Fruit fly (Drosophila melanogaster) whole organism, embryonic: ENCODE results near the gene gro.

Source experiments
- ATbp ChIP-seq: fragments of 200-800 bp; sonication (Bioruptor generic); optimal IDR thresholded peaks from 2 replicates; lab custom pipeline; 2017; ENCODE audit warnings: missing biosample characterization, mild to moderate bottlenecking, missing genetic modification characterization, missing genetic modification reagents
- Awh ChIP-seq: fragments of 200-800 bp; sonication (Bioruptor generic); IDR thresholded peaks from 2 replicates; pipeline ENCODE4, ENCODE4 v1.3.6; 2022; ENCODE audit warnings: missing biosample characterization, missing genetic modification characterization
- B-H2 ChIP-seq: fragments of 200-800 bp; sonication (Bioruptor generic); optimal IDR thresholded peaks from 2 replicates; lab custom pipeline; 2018; ENCODE audit warnings: missing biosample characterization, mild to moderate bottlenecking, missing genetic modification characterization
- BEAF-32 ChIP-seq: fragments of 200-800 bp; sonication (Bioruptor generic); optimal IDR thresholded peaks from 3 replicates; lab custom pipeline; 2017; ENCODE audit warnings: missing biosample characterization, missing genetic modification characterization, mild to moderate bottlenecking, moderate library complexity, missing genetic modification reagents
- CG11247 ChIP-seq: fragments of 200-800 bp; sonication (Bioruptor generic); IDR thresholded peaks from 2 replicates; pipeline ENCODE4 v1.3.6; 2022; ENCODE audit warnings: missing biosample characterization, missing genetic modification characterization
- CG11560 ChIP-seq: fragments of 200-800 bp; sonication (Bioruptor generic); IDR thresholded peaks from 3 replicates; pipeline ENCODE4 v1.3.6; 2022; ENCODE audit warnings: missing biosample characterization, missing genetic modification characterization
- CG14050 ChIP-seq: fragments of 200-800 bp; sonication (Bioruptor generic); IDR thresholded peaks from 3 replicates; pipeline ENCODE4 v1.3.6; 2022; ENCODE audit warnings: missing biosample characterization, missing genetic modification characterization
- CG17385 ChIP-seq: fragments of 200-800 bp; sonication (Bioruptor generic); optimal IDR thresholded peaks from 3 replicates; lab custom pipeline; 2018; ENCODE audit warnings: missing biosample characterization, mild to moderate bottlenecking, missing genetic modification characterization
- CG31224 ChIP-seq: fragments of 200-800 bp; sonication (Bioruptor generic); IDR thresholded peaks from 2 replicates; pipeline ENCODE4 v1.3.6; 2022; ENCODE audit warnings: missing biosample characterization, missing genetic modification characterization
- CG3726 ChIP-seq: fragments of 200-800 bp; sonication (Bioruptor generic); IDR thresholded peaks from 3 replicates; pipeline ENCODE4, ENCODE4 v1.3.6; 2022; ENCODE audit warnings: missing biosample characterization, missing genetic modification characterization
- CG4328 ChIP-seq: fragments of 200-800 bp; sonication (Bioruptor generic); optimal IDR thresholded peaks from 3 replicates; lab custom pipeline; 2017; ENCODE audit warnings: missing biosample characterization, missing genetic modification reagents, missing genetic modification characterization
- CG6765 ChIP-seq: fragments of 200-800 bp; sonication (Bioruptor generic); optimal IDR thresholded peaks from 3 replicates; lab custom pipeline; 2017; ENCODE audit warnings: missing biosample characterization, mild to moderate bottlenecking, missing genetic modification characterization
- CG7745 ChIP-seq: fragments of 200-800 bp; sonication (Bioruptor generic); optimal IDR thresholded peaks from 2 replicates; lab custom pipeline; 2018; ENCODE audit warnings: missing biosample characterization, mild to moderate bottlenecking, missing genetic modification characterization, moderate library complexity
- CG7786 ChIP-seq: fragments of 200-800 bp; sonication (Bioruptor generic); optimal IDR thresholded peaks from 2 replicates; lab custom pipeline; 2016; ENCODE audit warnings: missing biosample characterization, missing genetic modification characterization
- CG8089 ChIP-seq: fragments of 200-800 bp; sonication (Bioruptor generic); optimal IDR thresholded peaks from 3 replicates; lab custom pipeline; 2016; ENCODE audit warnings: missing biosample characterization, missing genetic modification characterization
- CG9609 ChIP-seq: fragments of 200-800 bp; sonication (Bioruptor generic); optimal IDR thresholded peaks from 3 replicates; lab custom pipeline; 2016; ENCODE audit warnings: missing biosample characterization, missing genetic modification characterization
- Dbx ChIP-seq: fragments of 200-800 bp; sonication (Bioruptor generic); IDR thresholded peaks from 3 replicates; pipeline ENCODE4 v1.3.6; 2022; ENCODE audit warnings: missing biosample characterization, missing genetic modification characterization
- Dip2 ChIP-seq: fragments of 200-800 bp; sonication (Bioruptor generic); IDR thresholded peaks from 2 replicates; pipeline ENCODE4 v1.3.6; 2022; ENCODE audit warnings: missing biosample characterization, missing genetic modification characterization
- Drgx ChIP-seq: fragments of 200-800 bp; sonication (Bioruptor generic); IDR thresholded peaks from 2 replicates; pipeline ENCODE4 v1.3.6; 2022; ENCODE audit warnings: missing biosample characterization, missing genetic modification characterization
- E2f2 ChIP-seq: fragments of 200-800 bp; sonication (Bioruptor generic); IDR thresholded peaks from 2 replicates; pipeline ENCODE4 v1.3.6; 2022; ENCODE audit warnings: missing biosample characterization, missing genetic modification characterization
- Ets97D ChIP-seq: fragments of 200-800 bp; sonication (Bioruptor generic); optimal IDR thresholded peaks from 3 replicates; lab custom pipeline; 2016; ENCODE audit warnings: missing biosample characterization, missing genetic modification characterization
- Hmr ChIP-seq: fragments of 200-800 bp; sonication (Bioruptor generic); optimal IDR thresholded peaks from 3 replicates; lab custom pipeline; 2017; ENCODE audit warnings: mild to moderate bottlenecking, missing biosample characterization, missing genetic modification reagents, missing genetic modification characterization
- Lpt ChIP-seq: fragments of >200 bp; optimal IDR thresholded peaks from 2 replicates; lab custom pipeline; 2018; ENCODE audit warnings: missing biosample characterization, missing genetic modification characterization
- Mes4 ChIP-seq: fragments of 200-800 bp; sonication (Bioruptor generic); optimal IDR thresholded peaks from 2 replicates; lab custom pipeline; 2016; ENCODE audit warnings: missing biosample characterization, missing genetic modification characterization
- Mrtf ChIP-seq: fragments of 200-800 bp; sonication (Bioruptor generic); IDR thresholded peaks from 3 replicates; pipeline ENCODE4 v1.3.6; 2022; ENCODE audit warnings: missing biosample characterization, missing genetic modification characterization
- NC2β ChIP-seq: fragments of 200-800 bp; sonication (Bioruptor generic); optimal IDR thresholded peaks from 2 replicates; lab custom pipeline; 2016; ENCODE audit warnings: missing biosample characterization, missing genetic modification characterization
- NK7.1 ChIP-seq: fragments of 200-800 bp; sonication (Bioruptor generic); optimal IDR thresholded peaks from 3 replicates; lab custom pipeline; 2016; ENCODE audit warnings: missing biosample characterization, missing genetic modification characterization
- Poxn ChIP-seq: fragments of 200-800 bp; sonication (Bioruptor generic); IDR thresholded peaks from 2 replicates; pipeline ENCODE4 v1.3.6; 2022; ENCODE audit warnings: missing biosample characterization, missing genetic modification characterization
- Six4 ChIP-seq: fragments of 200-800 bp; sonication (Bioruptor generic); optimal IDR thresholded peaks from 2 replicates; lab custom pipeline; 2016; ENCODE audit warnings: missing biosample characterization, missing genetic modification characterization
- TFAM ChIP-seq: fragments of 200-800 bp; sonication (Bioruptor generic); optimal IDR thresholded peaks from 2 replicates; lab custom pipeline; 2017; ENCODE audit warnings: missing biosample characterization, missing genetic modification characterization, inconsistent platforms
- Trl ChIP-seq, 3 experiments: fragments of >200 bp in 2 of 3; fragments of 200-800 bp in 1 of 3; sonication (Bioruptor generic) in 1 of 3; optimal IDR thresholded peaks; 2 replicates in 1 of 3; 3 replicates in 2 of 3; lab custom pipeline; 2016 to 2017; ENCODE audit warnings: missing biosample characterization in 1 of 3, missing genetic modification characterization in 1 of 3
- abd-A ChIP-seq: fragments of 200-800 bp; sonication (Bioruptor generic); optimal IDR thresholded peaks from 3 replicates; lab custom pipeline; 2019; ENCODE audit warnings: missing biosample characterization, mild to moderate bottlenecking, missing genetic modification characterization, moderate library complexity
- al ChIP-seq: fragments of 200-800 bp; sonication (Bioruptor generic); IDR thresholded peaks from 2 replicates; pipeline ENCODE4 v1.3.6; 2022; ENCODE audit warnings: missing biosample characterization, missing genetic modification characterization
- btn ChIP-seq: fragments of 200-800 bp; sonication (Bioruptor generic); optimal IDR thresholded peaks from 2 replicates; lab custom pipeline; 2016; ENCODE audit warnings: missing biosample characterization, missing genetic modification characterization
- crol ChIP-seq: fragments of 200-800 bp; sonication (Bioruptor generic); IDR thresholded peaks from 2 replicates; pipeline ENCODE4 v1.3.6; 2022; ENCODE audit warnings: missing biosample characterization, missing genetic modification characterization
- danr ChIP-seq: fragments of 200-800 bp; sonication (Bioruptor generic); IDR thresholded peaks from 2 replicates; pipeline ENCODE4 v1.3.6; 2022; ENCODE audit warnings: missing biosample characterization, missing genetic modification characterization
- dm ChIP-seq: fragments of 200-800 bp; sonication (Bioruptor generic); optimal IDR thresholded peaks from 3 replicates; lab custom pipeline; 2016; ENCODE audit warnings: missing biosample characterization, missing genetic modification characterization
- ham ChIP-seq: fragments of 200-800 bp; sonication (Bioruptor generic); IDR thresholded peaks from 2 replicates; pipeline ENCODE4 v1.3.6; 2022; ENCODE audit warnings: missing biosample characterization, missing genetic modification characterization
- ind ChIP-seq: fragments of 200-800 bp; sonication (Bioruptor generic); optimal IDR thresholded peaks from 3 replicates; lab custom pipeline; 2016; ENCODE audit warnings: missing biosample characterization, missing genetic modification characterization
- inv ChIP-seq: fragments of 200-800 bp; sonication (Bioruptor generic); IDR thresholded peaks from 2 replicates; pipeline ENCODE4 v1.3.6; 2022; ENCODE audit warnings: missing biosample characterization, missing genetic modification characterization; ENCODE audit not compliant: partially characterized antibody
- kah ChIP-seq: fragments of 200-800 bp; sonication (Bioruptor generic); optimal IDR thresholded peaks from 2 replicates; lab custom pipeline; 2018; ENCODE audit warnings: missing biosample characterization, mild to moderate bottlenecking, missing genetic modification characterization
- p53 ChIP-seq: fragments of 200-800 bp; sonication (Bioruptor generic); optimal IDR thresholded peaks from 2 replicates; lab custom pipeline; 2016; ENCODE audit warnings: missing biosample characterization, missing genetic modification characterization
- ranshi ChIP-seq: fragments of 200-800 bp; sonication (Bioruptor generic); IDR thresholded peaks from 2 replicates; pipeline ENCODE4 v1.3.6; 2022; ENCODE audit warnings: missing biosample characterization, missing genetic modification characterization
- schlank ChIP-seq: fragments of 200-800 bp; sonication (Bioruptor generic); optimal IDR thresholded peaks from 2 replicates; lab custom pipeline; 2018; ENCODE audit warnings: missing biosample characterization, mild to moderate bottlenecking, missing genetic modification characterization
- seq ChIP-seq: fragments of 200-800 bp; sonication (Bioruptor generic); IDR thresholded peaks from 2 replicates; pipeline ENCODE4 v1.3.6; 2022; ENCODE audit warnings: missing biosample characterization, missing genetic modification characterization
- shn ChIP-seq: fragments of 200-800 bp; sonication (Bioruptor generic); optimal IDR thresholded peaks from 3 replicates; lab custom pipeline; 2016; ENCODE audit warnings: missing biosample characterization, missing genetic modification characterization
- slbo ChIP-seq: fragments of 200-800 bp; sonication (Bioruptor generic); IDR thresholded peaks from 2 replicates; pipeline ENCODE4 v1.3.6; 2022; ENCODE audit warnings: missing biosample characterization, missing genetic modification characterization
- stc ChIP-seq: fragments of 200-800 bp; sonication (Bioruptor generic); IDR thresholded peaks from 2 replicates; pipeline ENCODE4 v1.3.6; 2022; ENCODE audit warnings: missing biosample characterization, missing genetic modification characterization
- tgo ChIP-seq: fragments of 200-800 bp; sonication (Bioruptor generic); IDR thresholded peaks from 3 replicates; pipeline ENCODE4 v1.3.6; 2022; ENCODE audit warnings: missing biosample characterization, missing genetic modification characterization
- twi ChIP-seq: fragments of 200-800 bp; optimal IDR thresholded peaks from 2 replicates; lab custom pipeline; 2019; ENCODE audit warnings: missing biosample characterization, mild to moderate bottlenecking, missing genetic modification characterization, moderate library complexity
- unc-4 ChIP-seq: fragments of 200-800 bp; sonication (Bioruptor generic); IDR thresholded peaks from 2 replicates; pipeline ENCODE4 v1.3.6; 2022; ENCODE audit warnings: missing biosample characterization, missing genetic modification characterization; ENCODE audit not compliant: partially characterized antibody

Gene gro

DNA sequence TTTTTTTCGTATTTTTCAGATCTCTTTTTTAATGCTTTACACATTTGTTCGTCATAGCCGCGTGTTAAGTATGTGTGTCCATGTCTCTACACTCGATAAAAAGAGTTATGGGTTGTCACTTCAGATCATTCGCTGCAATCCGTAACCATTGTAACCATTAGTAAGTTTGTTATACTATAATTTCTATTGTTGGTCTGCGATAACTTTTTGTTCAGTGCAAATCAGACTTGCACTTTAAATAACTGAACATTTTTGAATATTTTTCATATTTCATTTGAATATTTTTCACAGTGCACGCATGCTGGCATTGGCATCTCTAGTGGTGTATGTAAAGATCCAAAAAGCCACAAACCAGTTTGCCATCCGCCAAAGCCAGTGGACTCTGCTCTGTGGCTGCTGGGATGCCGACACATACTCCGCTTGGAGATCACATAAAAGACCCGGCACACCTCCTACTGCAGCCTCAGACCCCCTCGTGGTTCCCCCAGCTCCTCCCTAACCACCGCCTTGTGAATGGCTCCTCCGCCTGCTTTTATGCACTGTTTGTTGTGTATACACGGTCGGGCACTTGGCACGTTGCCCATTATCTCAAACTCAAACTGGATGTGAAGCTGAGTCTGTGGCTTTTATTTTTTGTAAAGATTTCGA is 32.5 kb upstream of the gro start (continued):
- TF ChIP-seq Dip2, result 0 out of 2 replicates have a peak, but pooled peaks have one; percentile 7
- no peak for TF ChIP-seq B-H2 (GFP tag; lab: Kevin White, UChicago)
- peak; percentile 87 for TF ChIP-seq ind (GFP tag; lab: Kevin White, UChicago)
- peak; percentile 66 for TF ChIP-seq CG6765 (GFP tag; lab: Kevin White, UChicago)
- TF ChIP-seq shn (GFP tag; lab: Kevin White, UChicago), result peak; percentile 77
- TF ChIP-seq ranshi (GFP tag; lab: Robert Waterston, UW), result peak; percentile 85
- peak; percentile 70 for TF ChIP-seq E2f2 (GFP tag; lab: Robert Waterston, UW)
- TF ChIP-seq schlank (tag; lab: Kevin White, UChicago), result peak; percentile 48
- TF ChIP-seq CG7745 (tag; lab: Kevin White, UChicago), result no peak
- peak; percentile 78 for TF ChIP-seq slbo (GFP tag; lab: Robert Waterston, UW)
- peak; percentile 80; the same call in 2 of the 3 replicates for TF ChIP-seq Dbx
- TF ChIP-seq Drgx (GFP tag; lab: Robert Waterston, UW), result peak; percentile 94
- TF ChIP-seq Six4 (GFP tag; lab: Kevin White, UChicago), result peak; percentile 82
- TF ChIP-seq NC2β (GFP tag; lab: Kevin White, UChicago), result peak; percentile 80
- TF ChIP-seq twi (tag; lab: Kevin White, UChicago), result peak; percentile 72
- peak; percentile 80 for TF ChIP-seq CG11247
- TF ChIP-seq ATbp, result peak; percentile 86
- TF ChIP-seq tgo (GFP tag; lab: Robert Waterston, UW), result peak; percentile 88
- TF ChIP-seq ham, result no peak
- TF ChIP-seq stc (GFP tag; lab: Robert Waterston, UW), result peak; percentile 86
- TF ChIP-seq danr (GFP tag; lab: Robert Waterston, UW), result peak; percentile 72
- peak; percentile 41 for TF ChIP-seq abd-A (tag; lab: Kevin White, UChicago)
- peak; percentile 78 for TF ChIP-seq Hmr (GFP tag; lab: Kevin White, UChicago)
- peak; percentile 83 for TF ChIP-seq CG14050 (GFP tag; lab: Robert Waterston, UW)
- TF ChIP-seq inv (GFP tag; lab: Robert Waterston, UW), result no peak
- TF ChIP-seq CG9609 (GFP tag; lab: Kevin White, UChicago), result peak; percentile 78
- peak; percentile 59 for TF ChIP-seq kah (GFP tag; lab: Kevin White, UChicago)
- TF ChIP-seq CG3726 (GFP tag; lab: Robert Waterston, UW), result peak; percentile 75; the same call in 2 of the 3 replicates
- no peak for TF ChIP-seq Lpt (GFP tag; lab: Kevin White, UChicago)
- TF ChIP-seq p53 (GFP tag; lab: Kevin White, UChicago), result peak; percentile 68
- peak; percentile 85 for TF ChIP-seq CG17385 (GFP tag; lab: Kevin White, UChicago)
- peak; percentile 60 for TF ChIP-seq CG4328 (GFP tag; lab: Kevin White, UChicago)
- TF ChIP-seq CG11560 (tag; lab: Robert Waterston, UW), result peak; percentile 58; the same call in 1 of the 3 replicates
- peak; percentile 84 for TF ChIP-seq btn (GFP tag; lab: Kevin White, UChicago)
- TF ChIP-seq unc-4 (GFP tag; lab: Robert Waterston, UW), result no peak
- peak; percentile 72 for TF ChIP-seq CG8089
- peak; percentile 63 for TF ChIP-seq Poxn (GFP tag; lab: Robert Waterston, UW)
- TF ChIP-seq Mrtf (GFP tag; lab: Robert Waterston, UW), result peak; percentile 86
- TF ChIP-seq CG31224 (GFP tag; lab: Robert Waterston, UW), result 0 out of 2 replicates have a peak, but pooled peaks have one; percentile 37
- TF ChIP-seq dm (GFP tag; lab: Kevin White, UChicago), result peak; percentile 74
- TF ChIP-seq Awh, result peak; percentile 89
- peak; percentile 37 for TF ChIP-seq Ets97D (GFP tag; lab: Kevin White, UChicago)
- peak; percentile 84 for TF ChIP-seq Mes4 (GFP tag; lab: Kevin White, UChicago)
- peak; percentile 75 for TF ChIP-seq crol (GFP tag; lab: Robert Waterston, UW)
- TF ChIP-seq Trl (optimal IDR thresholded peaks at IDR 0.05; lab: Kevin White, UChicago), result no peak
- TF ChIP-seq Trl (GFP tag; optimal IDR thresholded peaks at IDR 0.05; lab: Kevin White, UChicago), result peak; percentile 85
- TF ChIP-seq TFAM (GFP tag; lab: Kevin White, UChicago), result no peak
- peak; percentile 84 for TF ChIP-seq CG7786 (GFP tag; lab: Kevin White, UChicago)
- TF ChIP-seq al, result peak; percentile 67
- TF ChIP-seq seq (GFP tag; lab: Robert Waterston, UW), result peak; percentile 86
- TF ChIP-seq NK7.1, result peak; percentile 80
- no peak for TF ChIP-seq BEAF-32 (GFP tag; lab: Kevin White, UChicago)
